Worm (Caenorhabditis elegans) whole organism, early embryonic: ENCODE measurements around the gene Y54G9A.9.

ENCODE experiments used
- B0310.2 ChIP-seq: sonication (generic microtip); optimal IDR thresholded peaks from 2 replicates; lab custom pipeline; 2016; ENCODE audit warnings: mild to moderate bottlenecking, missing genetic modification characterization, missing compliant biosample characterization
- F13C5.2 ChIP-seq: sonication (generic microtip); optimal IDR thresholded peaks from 2 replicates; lab custom pipeline; 2017; ENCODE audit warnings: mild to moderate bottlenecking, missing genetic modification characterization, inconsistent platforms, missing compliant biosample characterization
- ama-1 ChIP-seq: fragments of 150-350 bp; optimal IDR thresholded peaks from 2 replicates; lab custom pipeline; 2014
- ceh-13 ChIP-seq: fragments of 200-800 bp; sonication (Bioruptor generic); optimal IDR thresholded peaks from 2 replicates; lab custom pipeline; 2018; ENCODE audit warnings: mild to moderate bottlenecking, missing genetic modification characterization, missing compliant biosample characterization
- hmg-4 ChIP-seq: fragments of 200-800 bp; sonication (Bioruptor generic); optimal IDR thresholded peaks from 2 replicates; lab custom pipeline; 2018; ENCODE audit warnings: mild to moderate bottlenecking, missing genetic modification characterization, missing compliant biosample characterization
- hnd-1 ChIP-seq: sonication (generic microtip); optimal IDR thresholded peaks from 2 replicates; lab custom pipeline; 2016; ENCODE audit warnings: missing genetic modification characterization, missing compliant biosample characterization
- scrt-1 ChIP-seq: fragments of 200-800 bp; sonication (Bioruptor generic); IDR thresholded peaks from 2 replicates; pipeline ENCODE4 v1.3.6; 2022; ENCODE audit warnings: missing genetic modification characterization, missing compliant biosample characterization
- tbx-11 ChIP-seq: fragments of 200-800 bp; sonication (Bioruptor generic); IDR thresholded peaks from 2 replicates; pipeline ENCODE4 v1.3.6; 2022; ENCODE audit warnings: missing genetic modification characterization, missing compliant biosample characterization

- TF ChIP-seq F13C5.2 (no peak), ama-1 (no peak), tbx-11 (no peak), hmg-4 (GFP tag; lab: Kevin White, UChicago) (no peak), ceh-13 (GFP tag; lab: Kevin White, UChicago) (no peak), scrt-1 (no peak), hnd-1 (tag; lab: Kevin White, UChicago) (no peak), B0310.2 (tag; lab: Kevin White, UChicago) (no peak)
Observed at ce11 chrII:13723754-13724153, 5.8 kb upstream of the Y54G9A.9 start.
